Fruit fly (Drosophila melanogaster): Measurements from ENCODE around the gene Pmm2.

Gene Pmm2

dm6 chr3L:12514762-12515215 lies 19.6 kb upstream of the Pmm2 start, which contains the start of the genes sti and tral (continued):
- TF ChIP-seq CG3919 (GFP tag; optimal IDR thresholded peaks at IDR 0.05) (peak; percentile 89), CG10631 (GFP tag; optimal IDR thresholded peaks at IDR 0.05) (peak; percentile 88), svp (GFP tag) (no peak), CG11762 (GFP tag; optimal IDR thresholded peaks at IDR 0.05; ENCODE audit: insufficient read depth) (no peak), topi (GFP tag; optimal IDR thresholded peaks at IDR 0.05) (peak; percentile 84), CG9139 (GFP tag; optimal IDR thresholded peaks at IDR 0.05) (peak; percentile 29), fkh (GFP tag; optimal IDR thresholded peaks at IDR 0.05) (peak; percentile 55), eg (GFP tag; IDR thresholded peaks at IDR 0.05) (peak; percentile 69), Lpt (GFP tag; optimal IDR thresholded peaks at IDR 0.05) (peak; percentile 38), CG6854 (GFP tag; optimal IDR thresholded peaks at IDR 0.05) (peak; percentile 44), CG31627 (GFP tag; optimal IDR thresholded peaks at IDR 0.05) (peak; percentile 93)

dm6 chr3L:12515691-12516455 lies 18.5 kb upstream of the Pmm2 start:
- TF ChIP-seq CG8632 (GFP tag; optimal IDR thresholded peaks at IDR 0.05) (no peak), salr (GFP tag; optimal IDR thresholded peaks at IDR 0.05) (peak; percentile 15 to 36), CG6792 (GFP tag; optimal IDR thresholded peaks at IDR 0.05) (peak; percentile 1), CG16779 (tag; optimal IDR thresholded peaks at IDR 0.05) (peak; percentile 93), Sox15 (GFP tag; optimal IDR thresholded peaks at IDR 0.05) (no peak), dac (GFP tag; optimal IDR thresholded peaks at IDR 0.05) (peak; percentile 55), CG9139 (GFP tag; optimal IDR thresholded peaks at IDR 0.05) (peak; percentile 84), CG8119 (GFP tag; IDR thresholded peaks at IDR 0.05) (peak; percentile 90), CG11762 (GFP tag; optimal IDR thresholded peaks at IDR 0.05; ENCODE audit: insufficient read depth) (no peak), Eip75B (GFP tag; optimal IDR thresholded peaks at IDR 0.05) (peak; percentile 30), CG10669 (GFP tag; optimal IDR thresholded peaks at IDR 0.05) (peak; percentile 16), Eip78C (GFP tag) (peak; percentile 26), CG15336 (GFP tag; IDR thresholded peaks at IDR 0.05) (peak; percentile 87), Gug (GFP tag; IDR thresholded peaks at IDR 0.05) (no peak; the same call in 1 of the 2 replicates), Hr38 (GFP tag; optimal IDR thresholded peaks at IDR 0.05) (no peak), CG3919 (GFP tag; optimal IDR thresholded peaks at IDR 0.05) (no peak), CG4318 (GFP tag; optimal IDR thresholded peaks at IDR 0.05) (no peak), fd59A (GFP tag; optimal IDR thresholded peaks at IDR 0.05) (peak; percentile 35), CG6163 (GFP tag; IDR thresholded peaks at IDR 0.05) (peak; percentile 82), esn (GFP tag; optimal IDR thresholded peaks at IDR 0.05) (no peak), Ets96B (tag; optimal IDR thresholded peaks at IDR 0.05) (peak; percentile 73), CG11902 (GFP tag; optimal IDR thresholded peaks at IDR 0.05) (no peak), CG1621 (tag; optimal IDR thresholded peaks at IDR 0.05) (peak; percentile 64), dsx (GFP tag; optimal IDR thresholded peaks at IDR 0.05; ENCODE audit: poor library complexity, severe bottlenecking) (peak; percentile 83), pdm3 (GFP tag; optimal IDR thresholded peaks at IDR 0.05) (peak; percentile 12), Lpt (GFP tag; optimal IDR thresholded peaks at IDR 0.05) (peak; percentile 83), topi (GFP tag; optimal IDR thresholded peaks at IDR 0.05) (no peak), CG6276 (GFP tag; optimal IDR thresholded peaks at IDR 0.05) (peak; percentile 97), Blimp-1 (GFP tag; optimal IDR thresholded peaks at IDR 0.05) (no peak), acj6 (GFP tag; optimal IDR thresholded peaks at IDR 0.05) (no peak), achi (GFP tag; optimal IDR thresholded peaks at IDR 0.05) (no peak), Sox102F (GFP tag; optimal IDR thresholded peaks at IDR 0.05) (no peak), eg (GFP tag; IDR thresholded peaks at IDR 0.05) (peak; percentile 90), Hr39 (GFP tag; optimal IDR thresholded peaks at IDR 0.05) (no peak), CG3032 (tag; optimal IDR thresholded peaks at IDR 0.05) (peak; percentile 43), cyc (GFP tag; optimal IDR thresholded peaks at IDR 0.05) (no peak), Met (GFP tag; optimal IDR thresholded peaks at IDR 0.05) (no peak), svp (GFP tag) (peak; percentile 95), OdsH (GFP tag; optimal IDR thresholded peaks at IDR 0.05) (no peak), Ets21C (GFP tag; optimal IDR thresholded peaks at IDR 0.05) (no peak), CG32006 (GFP tag; optimal IDR thresholded peaks at IDR 0.05) (peak; percentile 56), net (GFP tag; optimal IDR thresholded peaks at IDR 0.05) (peak; percentile 54), vri (GFP tag; optimal IDR thresholded peaks at IDR 0.05) (peak; percentile 53)

All from whole organism, prepupa.